Worm (Caenorhabditis elegans) whole organism, L1 larva: ENCODE results near the gene rbg-1.

Experiments
- Y116A8C.19 ChIP-seq: sonication (generic microtip); optimal IDR thresholded peaks from 2 replicates; lab custom pipeline; 2016; ENCODE audit warnings: missing compliant biosample characterization, missing genetic modification characterization, borderline replicate concordance
- aha-1 ChIP-seq: fragments of 150-350 bp; optimal IDR thresholded peaks from 2 replicates; lab custom pipeline; 2014; ENCODE audit warnings: missing biosample characterization, missing genetic modification characterization
- alr-1 ChIP-seq: fragments of 200-800 bp; sonication (Bioruptor generic); optimal IDR thresholded peaks from 2 replicates; lab custom pipeline; 2018; ENCODE audit warnings: borderline replicate concordance, mild to moderate bottlenecking, missing genetic modification characterization, missing compliant biosample characterization
- aly-2 ChIP-seq: fragments of 150-350 bp; optimal IDR thresholded peaks from 2 replicates; lab custom pipeline; 2014; ENCODE audit warnings: missing biosample characterization, missing genetic modification characterization
- ama-1 ChIP-seq: fragments of 150-350 bp; optimal IDR thresholded peaks from 2 replicates; lab custom pipeline; 2014
- blmp-1 ChIP-seq: fragments of 150-350 bp; optimal IDR thresholded peaks from 2 replicates; lab custom pipeline; 2014; ENCODE audit warnings: missing biosample characterization, missing genetic modification characterization
- ceh-63 ChIP-seq: fragments of 200-800 bp; sonication (Bioruptor generic); optimal IDR thresholded peaks from 2 replicates; lab custom pipeline; 2018; ENCODE audit warnings: mild to moderate bottlenecking, missing genetic modification characterization, missing compliant biosample characterization
- ceh-82 ChIP-seq, 3 experiments: fragments of 150-350 bp in 1 of 3; sonication (generic microtip) in 2 of 3; optimal IDR thresholded peaks; 2 replicates each; lab custom pipeline; 2014 to 2017; ENCODE audit warnings: missing biosample characterization in 3 of 3, missing genetic modification characterization in 3 of 3
- ceh-88 ChIP-seq: fragments of 200-800 bp; sonication (Bioruptor generic); IDR thresholded peaks from 2 replicates; pipeline ENCODE4 v1.3.6; 2022; ENCODE audit warnings: missing genetic modification characterization, missing compliant biosample characterization
- dpl-1 ChIP-seq, 3 experiments: fragments of 150-350 bp in 2 of 3; sonication (generic microtip) in 1 of 3; optimal IDR thresholded peaks; 2 replicates each; lab custom pipeline; 2014 to 2017; ENCODE audit warnings: missing biosample characterization in 3 of 3, missing genetic modification characterization in 3 of 3, missing genetic modification reagents in 3 of 3
- efl-1 ChIP-seq, 4 experiments: fragments of 150-350 bp; optimal IDR thresholded peaks in 3 of 4; peaks in 1 of 4; 1 replicate in 1 of 4; 2 replicates in 3 of 4; lab custom pipeline; 2014; ENCODE audit warnings: missing biosample characterization in 2 of 4, missing genetic modification characterization in 2 of 4, missing genetic modification reagents in 2 of 4
- egl-13 ChIP-seq: sonication (generic microtip); optimal IDR thresholded peaks from 2 replicates; lab custom pipeline; 2016; ENCODE audit warnings: missing genotype, missing genetic modification reagents, missing genetic modification characterization, missing compliant biosample characterization
- elt-2 ChIP-seq: sonication (generic microtip); optimal IDR thresholded peaks from 2 replicates; lab custom pipeline; 2016; ENCODE audit warnings: missing genetic modification characterization, mild to moderate bottlenecking, inconsistent platforms, missing compliant biosample characterization, missing genetic modification reagents
- ets-5 ChIP-seq: fragments of 200-800 bp; sonication (Bioruptor generic); IDR thresholded peaks from 2 replicates; pipeline ENCODE4 v1.3.6; 2022; ENCODE audit warnings: missing genetic modification characterization, missing compliant biosample characterization
- fkh-10 ChIP-seq: sonication (generic microtip); optimal IDR thresholded peaks from 2 replicates; lab custom pipeline; 2017; ENCODE audit warnings: missing biosample characterization, missing genetic modification reagents, missing genetic modification characterization
- fkh-8 ChIP-seq: sonication (generic microtip); optimal IDR thresholded peaks from 2 replicates; lab custom pipeline; 2016; ENCODE audit warnings: mild to moderate bottlenecking, missing genetic modification characterization, missing compliant biosample characterization
- fos-1 ChIP-seq: fragments of 150-350 bp; optimal IDR thresholded peaks from 2 replicates; lab custom pipeline; 2014; ENCODE audit warnings: missing biosample characterization, missing genetic modification characterization
- grh-1 ChIP-seq: fragments of 200-800 bp; sonication (Bioruptor generic); IDR thresholded peaks from 2 replicates; pipeline ENCODE4 v1.3.6; 2022; ENCODE audit warnings: missing genetic modification reagents, missing genetic modification characterization, missing compliant biosample characterization
- hpl-2 ChIP-seq: fragments of 150-350 bp; optimal IDR thresholded peaks from 2 replicates; lab custom pipeline; 2014; ENCODE audit warnings: missing biosample characterization, missing genetic modification reagents, missing genetic modification characterization
- irx-1 ChIP-seq: sonication (generic microtip); optimal IDR thresholded peaks from 2 replicates; lab custom pipeline; 2016; ENCODE audit warnings: missing genetic modification characterization, missing compliant biosample characterization
- isw-1 ChIP-seq: fragments of 200-800 bp; sonication (Bioruptor generic); IDR thresholded peaks from 2 replicates; pipeline ENCODE4 v1.3.6; 2022; ENCODE audit warnings: missing genetic modification characterization, missing compliant biosample characterization
- lin-13 ChIP-seq: fragments of 150-350 bp; optimal IDR thresholded peaks from 2 replicates; lab custom pipeline; 2014; ENCODE audit warnings: missing biosample characterization, missing genetic modification reagents, missing genetic modification characterization
- lin-35 ChIP-seq, 2 experiments: fragments of 150-350 bp; optimal IDR thresholded peaks; 2 replicates each; lab custom pipeline; 2014; ENCODE audit warnings: missing biosample characterization in 2 of 2, missing genetic modification characterization in 2 of 2, missing genetic modification reagents in 2 of 2
- lir-3 ChIP-seq: sonication (generic microtip); optimal IDR thresholded peaks from 2 replicates; lab custom pipeline; 2016; ENCODE audit warnings: mild to moderate bottlenecking, missing genetic modification characterization, moderate library complexity, missing compliant biosample characterization; ENCODE audit not compliant: poor library complexity
- lsy-2 ChIP-seq, 2 experiments: fragments of 150-350 bp; optimal IDR thresholded peaks; 2 replicates each; lab custom pipeline; 2014; ENCODE audit warnings: missing biosample characterization in 2 of 2, missing genetic modification characterization in 2 of 2
- nhr-11 ChIP-seq: fragments of 150-350 bp; optimal IDR thresholded peaks from 2 replicates; lab custom pipeline; 2014; ENCODE audit warnings: missing biosample characterization, missing genetic modification characterization
- nhr-19 ChIP-seq: fragments of 200-800 bp; sonication (Bioruptor generic); conservative IDR thresholded peaks from 2 replicates; pipeline ENCODE4 v1.3.6; 2022; ENCODE audit warnings: missing genetic modification characterization, missing compliant biosample characterization
- nhr-20 ChIP-seq: sonication (generic microtip); optimal IDR thresholded peaks from 2 replicates; lab custom pipeline; 2016; ENCODE audit warnings: mild to moderate bottlenecking, missing genetic modification characterization, missing compliant biosample characterization
- nhr-237 ChIP-seq: fragments of 150-350 bp; optimal IDR thresholded peaks from 2 replicates; lab custom pipeline; 2014; ENCODE audit warnings: missing biosample characterization, missing genetic modification characterization
- nhr-28 ChIP-seq: fragments of 150-350 bp; optimal IDR thresholded peaks from 2 replicates; lab custom pipeline; 2014; ENCODE audit warnings: missing biosample characterization, missing genetic modification characterization
- nhr-71 ChIP-seq: sonication (generic microtip); optimal IDR thresholded peaks from 2 replicates; lab custom pipeline; 2016; ENCODE audit warnings: mild to moderate bottlenecking, missing genetic modification characterization, moderate library complexity, missing compliant biosample characterization
- nhr-85 ChIP-seq: sonication (generic microtip); peaks from one replicate; lab custom pipeline; 2016; ENCODE audit warnings: missing genetic modification characterization, inconsistent platforms, missing compliant biosample characterization
- nhr-90 ChIP-seq: sonication (generic microtip); optimal IDR thresholded peaks from 2 replicates; lab custom pipeline; 2016; ENCODE audit warnings: mild to moderate bottlenecking, missing genetic modification characterization, missing compliant biosample characterization; ENCODE audit not compliant: poor library complexity
- pag-3 ChIP-seq: sonication (generic microtip); optimal IDR thresholded peaks from 2 replicates; lab custom pipeline; 2017; ENCODE audit warnings: missing genetic modification characterization, mild to moderate bottlenecking, missing compliant biosample characterization, antibody characterized with exemption, borderline replicate concordance; ENCODE audit not compliant: insufficient read depth
- pax-3 ChIP-seq: fragments of 200-800 bp; sonication (Bioruptor generic); optimal IDR thresholded peaks from 2 replicates; lab custom pipeline; 2018; ENCODE audit warnings: mild to moderate bottlenecking, missing genetic modification characterization, moderate library complexity, missing compliant biosample characterization
- skn-1 ChIP-seq: fragments of 150-350 bp; optimal IDR thresholded peaks from 2 replicates; lab custom pipeline; 2014; ENCODE audit warnings: missing biosample characterization, missing genetic modification characterization
- snpc-4 ChIP-seq: fragments of 150-350 bp; optimal IDR thresholded peaks from 2 replicates; lab custom pipeline; 2014; ENCODE audit warnings: missing biosample characterization, missing genetic modification characterization
- snu-23 ChIP-seq: sonication (generic microtip); optimal IDR thresholded peaks from 2 replicates; lab custom pipeline; 2016; ENCODE audit warnings: missing genetic modification characterization, missing compliant biosample characterization
- swsn-7 ChIP-seq: sonication (generic microtip); optimal IDR thresholded peaks from 2 replicates; lab custom pipeline; 2016; ENCODE audit warnings: missing genetic modification characterization, missing compliant biosample characterization
- tbx-2 ChIP-seq: sonication (generic microtip); optimal IDR thresholded peaks from 2 replicates; lab custom pipeline; 2016; ENCODE audit warnings: missing genetic modification characterization, missing compliant biosample characterization
- unc-62 ChIP-seq: fragments of 150-350 bp; optimal IDR thresholded peaks from 2 replicates; lab custom pipeline; 2014; ENCODE audit warnings: missing biosample characterization, missing genetic modification reagents, missing genetic modification characterization
- unc-86 ChIP-seq: sonication (generic microtip); optimal IDR thresholded peaks from 2 replicates; lab custom pipeline; 2016; ENCODE audit warnings: missing genetic modification characterization, missing compliant biosample characterization
- xbp-1 ChIP-seq: sonication (generic microtip); optimal IDR thresholded peaks from 2 replicates; lab custom pipeline; 2016; ENCODE audit warnings: missing genetic modification characterization, missing compliant biosample characterization
- ztf-11 ChIP-seq, 2 experiments: sonication (generic microtip); optimal IDR thresholded peaks; 2 replicates each; lab custom pipeline; 2016 to 2017; ENCODE audit warnings: missing genetic modification characterization in 2 of 2, missing biosample characterization in 1 of 2, missing compliant biosample characterization in 1 of 2

The rbg-1 gene

DNA sequence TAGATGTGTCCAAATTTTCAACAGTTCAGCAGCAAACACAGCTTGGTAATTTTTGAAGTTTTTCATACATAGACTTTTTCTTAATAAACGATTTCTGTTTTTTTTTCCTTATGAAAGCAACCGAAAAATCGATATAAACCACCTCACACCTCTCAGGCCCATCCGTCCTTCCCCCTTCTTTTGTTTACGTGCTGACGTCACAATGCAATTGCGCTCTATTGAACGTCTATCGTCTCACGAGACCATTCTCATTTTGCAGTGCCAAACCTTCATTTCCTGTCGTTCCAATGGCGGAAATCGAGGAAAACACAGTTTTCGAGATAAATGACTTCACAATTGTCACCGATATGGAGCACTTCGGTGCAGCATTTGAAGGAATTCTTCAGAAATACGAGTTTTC, at the start of gene rbg-1 (continued):
- TF ChIP-seq lsy-2 (tag; optimal IDR thresholded peaks at IDR 0.05; lab: Kevin White, UChicago) (peak; percentile 60 to 68), ceh-88 (GFP tag; lab: Robert Waterston, UW) (no peak), unc-62 (GFP tag; lab: Kevin White, UChicago) (no peak), nhr-11 (tag; lab: Kevin White, UChicago) (no peak), alr-1 (tag; lab: Kevin White, UChicago) (no peak), efl-1 (optimal IDR thresholded peaks at IDR 0.05; lab: Kevin White, UChicago) (peak; percentile 47 to 58), efl-1 (GFP tag; optimal IDR thresholded peaks at IDR 0.05 in 1 of 2; lab: Kevin White, UChicago) (peak; percentile 22 to 95), blmp-1 (peak; percentile 73), ceh-82 (tag; optimal IDR thresholded peaks at IDR 0.05; lab: Kevin White, UChicago) (peak in 2 of 3 experiments; percentile 39 to 77), isw-1 (GFP tag; lab: Robert Waterston, UW) (peak; percentile 40; the same call in 1 of the 2 replicates), Y116A8C.19 (no peak), skn-1 (tag; lab: Kevin White, UChicago) (peak; percentile 54), fos-1 (tag; lab: Kevin White, UChicago) (peak; percentile 8), hpl-2 (peak; percentile 11), irx-1 (no peak), dpl-1 (GFP tag; optimal IDR thresholded peaks at IDR 0.05; lab: Kevin White, UChicago) (peak; percentile 48 to 62 (median 57)), grh-1 (GFP tag; lab: Robert Waterston, UW) (no peak), nhr-90 (peak; percentile 49), pag-3 (tag; lab: Kevin White, UChicago) (no peak), ceh-63 (no peak), pax-3 (tag; lab: Kevin White, UChicago) (no peak), egl-13 (tag; lab: Kevin White, UChicago) (no peak), nhr-237 (tag; lab: Kevin White, UChicago) (no peak), lin-35 (GFP tag; optimal IDR thresholded peaks at IDR 0.05; lab: Kevin White, UChicago) (peak; percentile 57 to 84), nhr-85 (tag; lab: Kevin White, UChicago) (peak; percentile 89), tbx-2 (tag; lab: Kevin White, UChicago) (peak; percentile 61), nhr-20 (tag; lab: Kevin White, UChicago) (peak; percentile 78), lin-13 (GFP tag; lab: Kevin White, UChicago) (peak; percentile 68), ztf-11 (tag; optimal IDR thresholded peaks at IDR 0.05; lab: Kevin White, UChicago) (no peak), xbp-1 (tag; lab: Kevin White, UChicago) (peak; percentile 84)

DNA sequence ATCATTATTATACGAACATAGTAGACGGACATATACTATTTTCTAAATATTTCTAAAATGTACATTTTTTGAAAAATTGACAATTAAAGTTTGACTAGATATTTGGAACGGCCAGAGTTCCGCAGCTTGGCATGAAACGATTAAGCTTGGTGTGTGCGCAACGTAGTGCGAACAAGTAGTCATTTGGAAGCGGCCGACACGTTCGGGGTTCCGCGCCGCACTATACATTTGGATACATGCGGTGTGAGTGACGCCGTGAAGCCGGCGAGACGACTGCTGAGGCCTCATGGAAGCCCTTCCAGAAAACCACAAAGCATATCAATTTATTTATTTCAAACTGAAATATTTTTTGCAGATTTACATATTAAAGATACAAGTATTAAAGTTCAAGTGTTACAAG, 45.1 kb upstream of the rbg-1 start:
- TF ChIP-seq lin-13 (GFP tag; lab: Kevin White, UChicago) (no peak), pag-3 (tag; lab: Kevin White, UChicago) (no peak), swsn-7 (tag; lab: Kevin White, UChicago) (no peak), fkh-8 (no peak), snu-23 (GFP tag; lab: Kevin White, UChicago) (no peak), nhr-85 (tag; lab: Kevin White, UChicago) (peak; percentile 39), nhr-71 (tag; lab: Kevin White, UChicago) (peak; percentile 9), snpc-4 (tag; lab: Kevin White, UChicago) (peak; percentile 87), lir-3 (tag; lab: Kevin White, UChicago) (no peak)

- TF ChIP-seq fkh-10 (GFP tag; lab: Kevin White, UChicago) (no peak), ets-5 (GFP tag; lab: Robert Waterston, UW) (no peak), aha-1 (tag; lab: Kevin White, UChicago) (no peak), unc-86 (tag; lab: Kevin White, UChicago) (no peak), isw-1 (GFP tag; lab: Robert Waterston, UW) (no peak), aly-2 (tag; lab: Kevin White, UChicago) (no peak), skn-1 (tag; lab: Kevin White, UChicago) (no peak), nhr-85 (tag; lab: Kevin White, UChicago) (no peak), ama-1 (lab: Kevin White, UChicago) (no peak), nhr-11 (tag; lab: Kevin White, UChicago) (no peak), elt-2 (tag; lab: Kevin White, UChicago) (no peak), nhr-19 (GFP tag; lab: Robert Waterston, UW) (no peak), nhr-28 (tag; lab: Kevin White, UChicago) (no peak), swsn-7 (tag; lab: Kevin White, UChicago) (no peak), lir-3 (tag; lab: Kevin White, UChicago) (no peak), nhr-20 (tag; lab: Kevin White, UChicago) (no peak), nhr-90 (no peak), blmp-1 (no peak), ceh-63 (no peak)
These were observed 37.2 kb upstream of the rbg-1 start, which contains the start of gene mrp-5 for ce11 chrX:14946217-14946463. Gene mrp-5 (minus strand): TSS chrX:14946317.
